Worm (Caenorhabditis elegans) whole organism, mixed stage, embryonic: ENCODE measurements around the gene tag-10.

Experiments used
- ceh-39 ChIP-seq: fragments of 150-350 bp; optimal IDR thresholded peaks from 2 replicates; lab custom pipeline; 2014; ENCODE audit warnings: missing biosample characterization, missing genetic modification characterization
- elt-3 ChIP-seq: fragments of 150-350 bp; optimal IDR thresholded peaks from 2 replicates; lab custom pipeline; 2014; ENCODE audit warnings: missing biosample characterization, missing genetic modification characterization
- flh-1 ChIP-seq: fragments of 200-800 bp; sonication (Bioruptor generic); optimal IDR thresholded peaks from 2 replicates; lab custom pipeline; 2018; ENCODE audit warnings: mild to moderate bottlenecking, missing genetic modification characterization, moderate library complexity, missing compliant biosample characterization
- lsy-2 ChIP-seq: fragments of 150-350 bp; optimal IDR thresholded peaks from 2 replicates; lab custom pipeline; 2014; ENCODE audit warnings: missing biosample characterization, missing genetic modification characterization
- mab-5 ChIP-seq: fragments of 150-350 bp; optimal IDR thresholded peaks from 2 replicates; lab custom pipeline; 2014; ENCODE audit warnings: missing biosample characterization, missing genetic modification characterization
- nhr-237 ChIP-seq: fragments of 150-350 bp; optimal IDR thresholded peaks from 2 replicates; lab custom pipeline; 2014; ENCODE audit warnings: missing biosample characterization, missing genetic modification characterization
- nhr-28 ChIP-seq: fragments of 150-350 bp; optimal IDR thresholded peaks from 2 replicates; lab custom pipeline; 2014; ENCODE audit warnings: missing biosample characterization, missing genetic modification characterization
- nhr-76 ChIP-seq: sonication (generic microtip); optimal IDR thresholded peaks from 2 replicates; lab custom pipeline; 2017; ENCODE audit warnings: missing biosample characterization, missing genetic modification characterization
- snpc-4 ChIP-seq: fragments of 150-350 bp; optimal IDR thresholded peaks from 2 replicates; lab custom pipeline; 2014; ENCODE audit warnings: missing biosample characterization, missing genetic modification characterization
- unc-39 ChIP-seq: fragments of 150-350 bp; optimal IDR thresholded peaks from 2 replicates; lab custom pipeline; 2014; ENCODE audit warnings: missing biosample characterization, missing genetic modification characterization
- ztf-11 ChIP-seq: fragments of 150-350 bp; optimal IDR thresholded peaks from 2 replicates; lab custom pipeline; 2014; ENCODE audit warnings: missing biosample characterization, missing genetic modification characterization

DNA sequence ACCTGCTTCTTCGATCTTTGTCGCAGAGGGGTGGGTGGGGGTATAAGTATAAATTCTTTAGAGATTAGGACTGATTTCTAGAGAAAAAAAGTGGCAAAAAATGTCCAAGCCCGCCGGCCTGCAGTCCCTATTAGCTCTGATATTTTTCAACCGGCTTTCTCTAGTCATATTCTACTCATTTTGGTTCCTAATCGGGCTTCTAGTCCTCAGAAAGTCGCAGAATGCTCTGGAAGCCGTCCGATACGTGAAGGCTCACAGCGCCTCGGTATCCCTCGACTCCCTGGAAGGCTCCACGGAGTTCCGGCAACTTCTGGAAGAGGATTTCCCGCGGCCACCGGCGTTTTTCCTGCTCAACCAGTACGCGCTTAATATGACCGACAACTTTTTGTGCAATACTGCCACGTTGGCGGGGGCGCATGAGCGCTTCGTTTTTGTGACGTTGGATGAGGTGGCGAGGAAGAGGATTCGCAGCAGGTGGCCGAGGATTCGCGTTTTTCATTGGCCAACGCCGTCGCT is 46.7 kb upstream of the tag-10 start, which contains the start of gene Y48E1B.8:
- no peak for TF ChIP-seq lsy-2 (tag; lab: Kevin White, UChicago)
- no peak for TF ChIP-seq flh-1
- TF ChIP-seq nhr-28 (tag; lab: Kevin White, UChicago): no peak
- TF ChIP-seq nhr-237 (tag; lab: Kevin White, UChicago): no peak
- no peak for TF ChIP-seq unc-39 (tag; lab: Kevin White, UChicago)
- no peak for TF ChIP-seq mab-5 (tag; lab: Kevin White, UChicago)
- no peak for TF ChIP-seq ztf-11 (tag; lab: Kevin White, UChicago)
- TF ChIP-seq elt-3 (tag; lab: Kevin White, UChicago): no peak
- no peak for TF ChIP-seq ceh-39 (tag; lab: Kevin White, UChicago)
- TF ChIP-seq nhr-76 (tag; lab: Kevin White, UChicago): no peak
- TF ChIP-seq snpc-4: no peak
